Worm (Caenorhabditis elegans) whole organism, L4 larva: ENCODE data around the gene srsx-22.
A peak's percentile ranks its signal among the peaks of the same experiment; 100 is the strongest.

Experiments used
- F37D6.2 ChIP-seq: sonication (generic microtip); optimal IDR thresholded peaks from 2 replicates; lab custom pipeline; 2016; ENCODE audit warnings: mild to moderate bottlenecking, missing genetic modification characterization, missing compliant biosample characterization
- ZK337.2 ChIP-seq: fragments of 200-800 bp; sonication (Bioruptor generic); IDR thresholded peaks from 2 replicates; pipeline ENCODE4 v1.3.6; 2022; ENCODE audit warnings: missing genetic modification reagents, missing genetic modification characterization, missing compliant biosample characterization
- madf-5 ChIP-seq, 2 experiments: fragments of 200-800 bp; sonication (Bioruptor generic); IDR thresholded peaks; 2 replicates each; pipeline ENCODE4 v1.3.6; 2022; ENCODE audit warnings: missing compliant biosample characterization in 2 of 2, missing genetic modification characterization in 2 of 2
- mep-1 ChIP-seq: fragments of 150-350 bp; sonication (generic microtip); optimal IDR thresholded peaks from 3 replicates; lab custom pipeline; 2014; ENCODE audit warnings: missing biosample characterization, missing genetic modification characterization
- saeg-2 ChIP-seq: fragments of 200-800 bp; sonication (Bioruptor generic); IDR thresholded peaks from 2 replicates; pipeline ENCODE4 v1.3.6; 2022; ENCODE audit warnings: missing genetic modification reagents, missing genetic modification characterization, missing compliant biosample characterization
- sdz-12 ChIP-seq: fragments of 200-800 bp; sonication (Bioruptor generic); optimal IDR thresholded peaks from 2 replicates; lab custom pipeline; 2018; ENCODE audit warnings: mild to moderate bottlenecking, missing genetic modification characterization, missing compliant biosample characterization
- unc-62 ChIP-seq, 3 experiments: fragments of 150-350 bp in 1 of 3; sonication (generic microtip); optimal IDR thresholded peaks in 2 of 3; peaks in 1 of 3; 1 replicate in 1 of 3; 2 replicates in 2 of 3; lab custom pipeline; 2014 to 2017; ENCODE audit warnings: missing biosample characterization in 3 of 3, missing genetic modification characterization in 3 of 3, missing genetic modification reagents in 3 of 3, missing genotype in 1 of 3
- zag-1 ChIP-seq: fragments of 150-350 bp; optimal IDR thresholded peaks from 2 replicates; lab custom pipeline; 2014; ENCODE audit warnings: missing biosample characterization, missing genetic modification characterization

The srsx-22 gene

DNA sequence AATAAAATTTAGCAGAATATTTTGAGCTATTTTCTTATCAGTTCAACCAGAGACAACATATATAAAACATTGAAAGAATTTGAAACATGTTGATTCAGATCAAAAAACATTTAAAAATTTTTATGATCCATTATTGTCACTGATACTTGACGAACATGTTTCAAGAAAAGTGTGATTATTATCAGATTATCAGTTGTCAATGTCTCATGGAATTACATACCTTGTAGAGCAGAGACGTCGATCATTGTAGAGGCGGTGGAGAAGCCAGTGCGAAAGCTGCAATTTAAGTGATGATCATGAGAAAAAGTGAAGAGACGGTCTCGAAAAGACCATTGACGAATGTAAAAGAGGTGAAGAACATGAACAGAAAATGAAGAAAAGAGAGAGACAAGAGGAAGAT lies 50.9 kb downstream of the srsx-22 start, which contains the start of gene F52E1.9 (continued):
- TF ChIP-seq sdz-12 (GFP tag; lab: Kevin White, UChicago) (no peak), madf-5 (GFP tag; IDR thresholded peaks at IDR 0.05; lab: Robert Waterston, UW) (no peak), zag-1 (tag; lab: Kevin White, UChicago) (no peak), mep-1 (tag; lab: Kevin White, UChicago) (peak; percentile 25), F37D6.2 (no peak), ZK337.2 (GFP tag; lab: Robert Waterston, UW) (no peak), saeg-2 (GFP tag; lab: Robert Waterston, UW) (no peak), unc-62 (GFP tag; optimal IDR thresholded peaks at IDR 0.05 in 1 of 2; lab: Kevin White, UChicago) (no peak), unc-62 (tag; optimal IDR thresholded peaks at IDR 0.05; lab: Kevin White, UChicago) (no peak)
